Worm (Caenorhabditis elegans): ENCODE results near the gene F52H3.6.

ce11 chrII:10039799-10040198, 11.6 kb upstream of the F52H3.6 start, which contains the start of gene let-268:
- TF ChIP-seq him-1 (tag; optimal IDR thresholded peaks at IDR 0.05) (no peak), W03F9.2 (tag; optimal IDR thresholded peaks at IDR 0.05) (no peak), dao-5 (tag; optimal IDR thresholded peaks at IDR 0.05) (no peak)
